Fruit fly (Drosophila melanogaster) whole organism, wandering third instar larva: ENCODE measurements around the gene CG8042.

ENCODE experiments used
- Dfd ChIP-seq: fragments of >200 bp; optimal IDR thresholded peaks from 2 replicates; lab custom pipeline; 2017; ENCODE audit warnings: missing biosample characterization, missing genetic modification characterization
- Hr78 ChIP-seq: fragments of >200 bp; optimal IDR thresholded peaks from 2 replicates; lab custom pipeline; 2017; ENCODE audit warnings: missing biosample characterization, missing genetic modification characterization
- Mio ChIP-seq: sonication (Bioruptor generic); optimal IDR thresholded peaks from 2 replicates; lab custom pipeline; 2016; ENCODE audit warnings: missing biosample characterization, missing genetic modification characterization
- OdsH ChIP-seq: fragments of 200-800 bp; sonication (Bioruptor generic); optimal IDR thresholded peaks from 2 replicates; lab custom pipeline; 2016; ENCODE audit warnings: missing biosample characterization, mild to moderate bottlenecking, missing genetic modification characterization
- Vsx2 ChIP-seq: fragments of 200-300, 225-300 bp; sonication (Bioruptor generic); optimal IDR thresholded peaks from 2 replicates; lab custom pipeline; 2018; ENCODE audit warnings: missing biosample characterization, missing genetic modification characterization; ENCODE audit not compliant: partially characterized antibody
- br ChIP-seq: fragments of 200-800 bp; sonication (Bioruptor generic); optimal IDR thresholded peaks from 2 replicates; lab custom pipeline; 2016; ENCODE audit warnings: missing biosample characterization, missing genetic modification characterization
- brk ChIP-seq: fragments of 200-800 bp; sonication (Bioruptor generic); optimal IDR thresholded peaks from 2 replicates; lab custom pipeline; 2016; ENCODE audit warnings: missing biosample characterization, mild to moderate bottlenecking, missing genetic modification characterization
- h ChIP-seq: fragments of 200-800 bp; sonication (Bioruptor generic); optimal IDR thresholded peaks from 3 replicates; lab custom pipeline; 2016; ENCODE audit warnings: missing biosample characterization, mild to moderate bottlenecking, missing genetic modification characterization
- pan ChIP-seq: fragments of >200 bp; optimal IDR thresholded peaks from 2 replicates; lab custom pipeline; 2017
- usp ChIP-seq: fragments of >200 bp; optimal IDR thresholded peaks from 2 replicates; lab custom pipeline; 2017; ENCODE audit warnings: missing biosample characterization, missing genetic modification characterization

DNA sequence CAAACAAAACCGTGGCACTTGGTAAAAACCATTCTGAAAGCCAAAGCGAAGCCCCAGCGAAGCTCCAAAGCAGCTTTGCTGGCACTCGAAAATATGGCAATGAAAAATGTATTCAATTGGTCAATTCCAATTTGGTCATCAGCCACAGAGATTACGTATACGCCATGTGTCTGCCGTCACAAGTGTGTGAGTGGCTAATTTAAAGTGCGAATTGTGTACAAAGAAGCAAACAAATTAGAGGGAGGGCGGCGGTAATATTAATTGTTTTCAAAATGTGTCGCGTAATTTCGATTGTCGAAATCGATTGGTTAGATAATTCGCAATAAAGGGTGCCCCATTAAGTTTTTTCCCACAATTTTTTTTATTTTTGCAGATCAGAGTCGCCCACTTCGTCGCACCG, 25.0 kb downstream of the CG8042 start:
- TF ChIP-seq Hr78 (GFP tag; lab: Kevin White, UChicago), result no peak
- TF ChIP-seq brk (GFP tag; lab: Kevin White, UChicago), result no peak
- no peak for TF ChIP-seq Mio
- TF ChIP-seq h (GFP tag; lab: Kevin White, UChicago), result no peak
- no peak for TF ChIP-seq pan
- TF ChIP-seq Vsx2 (GFP tag; lab: Kevin White, UChicago), result peak; percentile 81
- no peak for TF ChIP-seq Dfd (GFP tag; lab: Kevin White, UChicago)
- no peak for TF ChIP-seq OdsH
- no peak for TF ChIP-seq br (GFP tag; lab: Kevin White, UChicago)
- no peak for TF ChIP-seq usp (GFP tag; lab: Kevin White, UChicago)
